Fruit fly (Drosophila melanogaster): ENCODE data around the gene CG31869.

- TF ChIP-seq CG15710 (tag; optimal IDR thresholded peaks at IDR 0.05) (no peak), CG17806 (tag; optimal IDR thresholded peaks at IDR 0.05) (no peak), Snoo (tag; optimal IDR thresholded peaks at IDR 0.05) (no peak), gl (tag; optimal IDR thresholded peaks at IDR 0.05) (no peak), CG4496 (GFP tag; IDR thresholded peaks at IDR 0.05) (no peak), CG13204 (GFP tag; optimal IDR thresholded peaks at IDR 0.05) (no peak), fd96Ca (GFP tag; IDR thresholded peaks at IDR 0.05) (no peak), CG9948 (tag; optimal IDR thresholded peaks at IDR 0.05) (no peak), rn (GFP tag; IDR thresholded peaks at IDR 0.05) (no peak), Pif1B (GFP tag; optimal IDR thresholded peaks at IDR 0.05) (no peak), CG10348 (GFP tag; IDR thresholded peaks at IDR 0.05) (no peak), CG14655 (GFP tag; optimal IDR thresholded peaks at IDR 0.05) (no peak), EcR (GFP tag; optimal IDR thresholded peaks at IDR 0.05) (no peak), CG8159 (tag; optimal IDR thresholded peaks at IDR 0.05) (no peak)
Measured at dm6 chr2L:10818807-10819206, 17.9 kb upstream of the CG31869 start, which contains the start of gene CG6508.
